Fruit fly (Drosophila melanogaster): ENCODE data around the gene tara.

tara gene

dm6 chr3R:16234298-16234697 is 8.8 kb downstream of the tara start (continued):
- TF ChIP-seq ftz-f1 (GFP tag; optimal IDR thresholded peaks at IDR 0.05), result peak; percentile 82
- TF ChIP-seq nau (GFP tag; optimal IDR thresholded peaks at IDR 0.05), result peak; percentile 24
- TF ChIP-seq h (optimal IDR thresholded peaks at IDR 0.05), result no peak
- peak in 1 of 2 experiments; percentile 28 for TF ChIP-seq crp (GFP tag; optimal IDR thresholded peaks at IDR 0.05)
- no peak for TF ChIP-seq CG8924 (tag; optimal IDR thresholded peaks at IDR 0.05)
- TF ChIP-seq eyg (GFP tag; optimal IDR thresholded peaks at IDR 0.05), result no peak
- no peak for TF ChIP-seq Usf (GFP tag; optimal IDR thresholded peaks at IDR 0.05)
- no peak for TF ChIP-seq sc (optimal IDR thresholded peaks at IDR 0.05)
- no peak for TF ChIP-seq sc (GFP tag; optimal IDR thresholded peaks at IDR 0.05)
- TF ChIP-seq fd3F (GFP tag; optimal IDR thresholded peaks at IDR 0.05), result no peak
- peak; percentile 49 for TF ChIP-seq pfk (GFP tag; optimal IDR thresholded peaks at IDR 0.05)

- TF ChIP-seq dysf (GFP tag; IDR thresholded peaks at IDR 0.05) (no peak), disco-r (GFP tag; optimal IDR thresholded peaks at IDR 0.05) (no peak), CG13424 (tag; optimal IDR thresholded peaks at IDR 0.05) (peak; percentile 53), corto (GFP tag; optimal IDR thresholded peaks at IDR 0.05) (peak; percentile 2), Hsf (GFP tag; optimal IDR thresholded peaks at IDR 0.05) (peak; percentile 34), Dek (tag; optimal IDR thresholded peaks at IDR 0.05) (peak; percentile 2), pum (GFP tag; optimal IDR thresholded peaks at IDR 0.05) (no peak), D (optimal IDR thresholded peaks at IDR 0.05) (no peak), D (GFP tag; optimal IDR thresholded peaks at IDR 0.05) (peak; percentile 54), CG10366 (GFP tag; IDR thresholded peaks at IDR 0.05) (no peak), tin (GFP tag; optimal IDR thresholded peaks at IDR 0.05) (no peak), nom (GFP tag; optimal IDR thresholded peaks at IDR 0.05) (peak; percentile 63), jing (GFP tag; optimal IDR thresholded peaks at IDR 0.05) (no peak), CG10979 (tag; optimal IDR thresholded peaks at IDR 0.05) (peak; percentile 70), Deaf1 (tag; optimal IDR thresholded peaks at IDR 0.05) (no peak), Lhr (GFP tag; optimal IDR thresholded peaks at IDR 0.05) (no peak), bsh (GFP tag; optimal IDR thresholded peaks at IDR 0.05) (peak; percentile 33 to 79), CG12299 (tag; optimal IDR thresholded peaks at IDR 0.05) (no peak), esg (GFP tag; conservative IDR thresholded peaks at IDR 0.05) (no peak), CG8359 (GFP tag; optimal IDR thresholded peaks at IDR 0.05; ENCODE audit: borderline replicate concordance) (peak; percentile 21), ATbp (GFP tag; optimal IDR thresholded peaks at IDR 0.05) (peak; percentile 29), CG8388 (GFP tag; optimal IDR thresholded peaks at IDR 0.05) (peak; percentile 26), Eip74EF (GFP tag; optimal IDR thresholded peaks at IDR 0.05) (peak in 1 of 2 experiments; percentile 17), Sox100B (GFP tag; optimal IDR thresholded peaks at IDR 0.05) (peak; percentile 73), CG7271 (tag; optimal IDR thresholded peaks at IDR 0.05) (no peak), CG18619 (GFP tag; optimal IDR thresholded peaks at IDR 0.05) (peak; percentile 47), cad (GFP tag; optimal IDR thresholded peaks at IDR 0.05) (no peak), CG14710 (tag; optimal IDR thresholded peaks at IDR 0.05) (peak; percentile 62), CG10274 (GFP tag; optimal IDR thresholded peaks at IDR 0.05) (peak; percentile 32), grau (tag; optimal IDR thresholded peaks at IDR 0.05) (peak; percentile 24), CG15514 (GFP tag; optimal IDR thresholded peaks at IDR 0.05) (no peak), salm (tag; optimal IDR thresholded peaks at IDR 0.05) (peak; percentile 22), unc-4 (GFP tag; IDR thresholded peaks at IDR 0.05; ENCODE audit: partially characterized antibody) (no peak), YL-1 (GFP tag; optimal IDR thresholded peaks at IDR 0.05) (no peak), NC2β (GFP tag; optimal IDR thresholded peaks at IDR 0.05) (no peak), CG5953 (GFP tag; IDR thresholded peaks at IDR 0.05) (no peak), Doc2 (GFP tag; IDR thresholded peaks at IDR 0.05) (no peak), CG10462 (GFP tag; optimal IDR thresholded peaks at IDR 0.05) (no peak), CG9727 (GFP tag; optimal IDR thresholded peaks at IDR 0.05) (peak; percentile 56)
Observed at dm6 chr3R:16234745-16235149, 9.3 kb downstream of the tara start.
